Fruit fly (Drosophila melanogaster): ENCODE data around the gene bdwf.
A peak's percentile ranks its signal among the peaks of the same experiment; 100 is the strongest.

bdwf gene

dm6 chr3R:17031502-17031901 lies 11.4 kb downstream of the bdwf start, which contains the start of gene CG31268:
CG31268 (plus strand) TSS chr3R:17031802.
- TF ChIP-seq CG34367 (tag; optimal IDR thresholded peaks at IDR 0.05) = no peak
- no peak for TF ChIP-seq Pif1B (GFP tag; optimal IDR thresholded peaks at IDR 0.05)
- no peak for TF ChIP-seq fd96Ca (GFP tag; IDR thresholded peaks at IDR 0.05)
- no peak for TF ChIP-seq CG14655 (GFP tag; optimal IDR thresholded peaks at IDR 0.05)
- no peak for TF ChIP-seq Ets98B (GFP tag; IDR thresholded peaks at IDR 0.05)
- TF ChIP-seq rn (GFP tag; IDR thresholded peaks at IDR 0.05) = no peak
- TF ChIP-seq D1 (tag; optimal IDR thresholded peaks at IDR 0.05) = no peak
- TF ChIP-seq Snoo (tag; optimal IDR thresholded peaks at IDR 0.05) = no peak
- no peak for TF ChIP-seq gl (tag; optimal IDR thresholded peaks at IDR 0.05)
- TF ChIP-seq CG12605 (GFP tag; IDR thresholded peaks at IDR 0.05) = no peak
- no peak for TF ChIP-seq CG4496 (GFP tag; IDR thresholded peaks at IDR 0.05)
- no peak for TF ChIP-seq CG8301 (tag; optimal IDR thresholded peaks at IDR 0.05)
- TF ChIP-seq CG9948 (tag; optimal IDR thresholded peaks at IDR 0.05) = no peak
- no peak for TF ChIP-seq EcR (GFP tag; optimal IDR thresholded peaks at IDR 0.05)
- no peak for TF ChIP-seq CG8159 (tag; optimal IDR thresholded peaks at IDR 0.05)

- TF ChIP-seq D1 (tag; optimal IDR thresholded peaks at IDR 0.05) = no peak
- TF ChIP-seq Pif1B (GFP tag; optimal IDR thresholded peaks at IDR 0.05) = no peak
Measured at dm6 chr3R:17029796-17030195, 13.1 kb downstream of the bdwf start.

- no peak for TF ChIP-seq EcR (GFP tag; optimal IDR thresholded peaks at IDR 0.05)
Measured at dm6 chr3R:17028393-17028792, 14.5 kb downstream of the bdwf start, which contains the start of gene CG5225. CG5225 (plus strand) TSS chr3R:17028693.

- TF ChIP-seq CG14655 (GFP tag; optimal IDR thresholded peaks at IDR 0.05) (no peak), CG10348 (GFP tag; IDR thresholded peaks at IDR 0.05) (no peak), D1 (tag; optimal IDR thresholded peaks at IDR 0.05) (peak; percentile 61), CG4496 (GFP tag; IDR thresholded peaks at IDR 0.05) (peak; percentile 53), CG8159 (tag; optimal IDR thresholded peaks at IDR 0.05) (peak; percentile 39), EcR (GFP tag; optimal IDR thresholded peaks at IDR 0.05) (no peak), CG32121 (GFP tag; IDR thresholded peaks at IDR 0.05) (no peak), Pif1A (GFP tag; optimal IDR thresholded peaks at IDR 0.05) (peak; percentile 59), CG13204 (GFP tag; optimal IDR thresholded peaks at IDR 0.05) (no peak), CG9948 (tag; optimal IDR thresholded peaks at IDR 0.05) (no peak), gl (tag; optimal IDR thresholded peaks at IDR 0.05) (no peak), rn (GFP tag; IDR thresholded peaks at IDR 0.05) (no peak), CG17806 (tag; optimal IDR thresholded peaks at IDR 0.05) (no peak), CG34367 (tag; optimal IDR thresholded peaks at IDR 0.05) (no peak), CG15710 (tag; optimal IDR thresholded peaks at IDR 0.05) (no peak), Pif1B (GFP tag; optimal IDR thresholded peaks at IDR 0.05) (peak; percentile 8), CG12605 (GFP tag; IDR thresholded peaks at IDR 0.05) (peak; percentile 78), fd96Ca (GFP tag; IDR thresholded peaks at IDR 0.05) (no peak), Snoo (tag; optimal IDR thresholded peaks at IDR 0.05) (peak; percentile 79), CG8301 (tag; optimal IDR thresholded peaks at IDR 0.05) (peak; percentile 9), Ets98B (GFP tag; IDR thresholded peaks at IDR 0.05) (no peak)
Measured at dm6 chr3R:17020956-17021355, 22.0 kb downstream of the bdwf start, which contains the start of gene Adsl. Adsl (minus strand) TSS chr3R:17021120.

dm6 chr3R:17018902-17019527 lies 23.9 kb downstream of the bdwf start:
- TF ChIP-seq Snoo (tag; optimal IDR thresholded peaks at IDR 0.05) (no peak), gl (tag; optimal IDR thresholded peaks at IDR 0.05) (peak; percentile 53), Ets98B (GFP tag; IDR thresholded peaks at IDR 0.05) (no peak), CG34367 (tag; optimal IDR thresholded peaks at IDR 0.05) (no peak), CG17806 (tag; optimal IDR thresholded peaks at IDR 0.05) (peak; percentile 22), Pif1B (GFP tag; optimal IDR thresholded peaks at IDR 0.05) (no peak), EcR (GFP tag; optimal IDR thresholded peaks at IDR 0.05) (peak; percentile 76), CG9948 (tag; optimal IDR thresholded peaks at IDR 0.05) (peak; percentile 19), CG10348 (GFP tag; IDR thresholded peaks at IDR 0.05) (no peak), CG14655 (GFP tag; optimal IDR thresholded peaks at IDR 0.05) (peak; percentile 47), CG32121 (GFP tag; IDR thresholded peaks at IDR 0.05) (no peak), fd96Ca (GFP tag; IDR thresholded peaks at IDR 0.05) (no peak), rn (GFP tag; IDR thresholded peaks at IDR 0.05) (no peak), CG13204 (GFP tag; optimal IDR thresholded peaks at IDR 0.05) (peak; percentile 33), CG4496 (GFP tag; IDR thresholded peaks at IDR 0.05) (0 out of 3 replicates have a peak, but pooled peaks have one; percentile 17), Pif1A (GFP tag; optimal IDR thresholded peaks at IDR 0.05) (peak; percentile 6), D1 (tag; optimal IDR thresholded peaks at IDR 0.05) (no peak), CG12605 (GFP tag; IDR thresholded peaks at IDR 0.05) (no peak), CG8159 (tag; optimal IDR thresholded peaks at IDR 0.05) (peak; percentile 51), CG15710 (tag; optimal IDR thresholded peaks at IDR 0.05) (no peak), CG8301 (tag; optimal IDR thresholded peaks at IDR 0.05) (peak; percentile 8)

- no peak for TF ChIP-seq CG14655 (GFP tag; optimal IDR thresholded peaks at IDR 0.05)
- TF ChIP-seq CG8301 (tag; optimal IDR thresholded peaks at IDR 0.05) = no peak
- TF ChIP-seq Pif1A (GFP tag; optimal IDR thresholded peaks at IDR 0.05) = no peak
- TF ChIP-seq CG12605 (GFP tag; IDR thresholded peaks at IDR 0.05) = no peak
Measured at dm6 chr3R:17016193-17016592, 26.7 kb downstream of the bdwf start.
